Comparison of ENCODE assay signal across 3 fruit fly cellular contexts in the genomic region with DNA sequence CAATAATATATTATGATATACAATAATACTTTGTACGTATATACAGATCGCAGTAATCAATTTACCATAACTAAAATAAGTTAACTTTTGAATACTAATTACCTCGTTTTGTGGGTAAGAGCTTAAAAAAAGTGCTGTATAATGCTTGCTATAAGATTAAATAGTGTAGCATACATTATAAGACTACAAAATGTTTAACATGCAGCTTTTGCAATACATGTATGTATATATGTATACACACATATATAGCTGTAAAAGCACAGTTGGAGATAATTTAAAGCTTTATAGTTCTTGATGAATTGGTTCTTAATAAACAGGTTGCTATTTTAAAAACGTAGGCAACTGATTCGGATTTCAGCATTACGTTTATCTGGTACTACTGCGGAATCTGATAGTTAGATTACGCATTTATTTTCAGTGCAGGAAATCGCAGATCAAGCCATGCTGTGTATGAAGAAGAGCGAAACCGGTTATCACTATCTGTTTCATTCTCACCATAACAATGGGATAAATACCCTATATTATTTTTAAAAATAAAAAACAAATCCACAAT.
TF ChIP-seq lines count a peak whose summit lies in the region.

No protein-coding gene starts in this region.

TF ChIP-seq in whole organism, embryonic, 481 proteins besides CTCF, POLR2A, EP300 and RAD21 (continued from another document):
- TF ChIP-seq Med (GFP tag; lab: Kevin White, UChicago) (peak; percentile 85), CG1603 (tag; optimal IDR thresholded peaks at IDR 0.05; lab: Kevin White, UChicago) (peak; percentile 50), CG14014 (GFP tag; IDR thresholded peaks at IDR 0.05; lab: Robert Waterston, UW) (peak; percentile 9; the same call in 1 of the 2 replicates), PHDP (tag; optimal IDR thresholded peaks at IDR 0.05; lab: Kevin White, UChicago) (no peak), fd102C (GFP tag; optimal IDR thresholded peaks at IDR 0.05; lab: Kevin White, UChicago) (no peak), fd3F (GFP tag; optimal IDR thresholded peaks at IDR 0.05; lab: Kevin White, UChicago) (no peak), sd (tag; optimal IDR thresholded peaks at IDR 0.05; lab: Kevin White, UChicago) (no peak), Pdp1 (GFP tag; optimal IDR thresholded peaks at IDR 0.05; lab: Kevin White, UChicago) (peak in 1 of 2 experiments; percentile 2), CG4820 (GFP tag; optimal IDR thresholded peaks at IDR 0.05; lab: Kevin White, UChicago) (no peak), ci (GFP tag; IDR thresholded peaks at IDR 0.05; lab: Robert Waterston, UW) (peak; percentile 32; the same call in 1 of the 3 replicates), fd64A (GFP tag; optimal IDR thresholded peaks at IDR 0.05; lab: Kevin White, UChicago) (no peak), exex (tag; optimal IDR thresholded peaks at IDR 0.05; lab: Kevin White, UChicago) (peak; percentile 54), Drgx (GFP tag; IDR thresholded peaks at IDR 0.05; lab: Robert Waterston, UW) (peak; percentile 36; the same call in 1 of the 2 replicates), Dip3 (GFP tag; optimal IDR thresholded peaks at IDR 0.05; lab: Kevin White, UChicago) (no peak), CG32532 (GFP tag; IDR thresholded peaks at IDR 0.05; lab: Robert Waterston, UW) (peak; percentile 4), CG8290 (GFP tag; optimal IDR thresholded peaks at IDR 0.05; lab: Kevin White, UChicago) (no peak), CG8290 (tag; optimal IDR thresholded peaks at IDR 0.05; lab: Kevin White, UChicago) (peak in 1 of 2 experiments; percentile 77)

TF ChIP-seq in whole organism, prepupa, 60 proteins besides CTCF, POLR2A, EP300 and RAD21 (continued from another document):
- peak; percentile 22 for TF ChIP-seq achi (GFP tag; optimal IDR thresholded peaks at IDR 0.05; lab: Kevin White, UChicago)
- TF ChIP-seq CG4318 (GFP tag; optimal IDR thresholded peaks at IDR 0.05; lab: Kevin White, UChicago): no peak
- TF ChIP-seq Blimp-1 (GFP tag; optimal IDR thresholded peaks at IDR 0.05; lab: Kevin White, UChicago): no peak
- peak; percentile 28; the same call in 2 of the 3 replicates for TF ChIP-seq CG8119 (GFP tag; IDR thresholded peaks at IDR 0.05; lab: Robert Waterston, UW)
- peak; percentile 71 for TF ChIP-seq Met (GFP tag; optimal IDR thresholded peaks at IDR 0.05; lab: Kevin White, UChicago)
- TF ChIP-seq dsx (GFP tag; optimal IDR thresholded peaks at IDR 0.05; lab: Kevin White, UChicago; ENCODE audit: poor library complexity, severe bottlenecking): peak; percentile 43
- peak; percentile 50 for TF ChIP-seq net (GFP tag; optimal IDR thresholded peaks at IDR 0.05; lab: Kevin White, UChicago)
- TF ChIP-seq salr (GFP tag; optimal IDR thresholded peaks at IDR 0.05; lab: Kevin White, UChicago): peak in 1 of 2 experiments; percentile 2
- peak; percentile 80 for TF ChIP-seq Eip78C (GFP tag; lab: Kevin White, UChicago)
- TF ChIP-seq CG34406 (GFP tag; optimal IDR thresholded peaks at IDR 0.05; lab: Kevin White, UChicago): no peak
- peak; percentile 45; the same call in 1 of the 2 replicates for TF ChIP-seq CG11294 (GFP tag; IDR thresholded peaks at IDR 0.05; lab: Robert Waterston, UW)
- TF ChIP-seq Gug (GFP tag; IDR thresholded peaks at IDR 0.05; lab: Robert Waterston, UW): peak; percentile 25; the same call in 1 of the 2 replicates
- peak; percentile 76; the same call in 2 of the 3 replicates for TF ChIP-seq CG6163 (GFP tag; IDR thresholded peaks at IDR 0.05; lab: Robert Waterston, UW)
- TF ChIP-seq eg (GFP tag; IDR thresholded peaks at IDR 0.05; lab: Robert Waterston, UW): peak; percentile 70
- TF ChIP-seq Lpt (GFP tag; optimal IDR thresholded peaks at IDR 0.05; lab: Kevin White, UChicago): no peak
- TF ChIP-seq CG6276 (GFP tag; optimal IDR thresholded peaks at IDR 0.05; lab: Kevin White, UChicago): no peak
- no peak for TF ChIP-seq CG10631 (GFP tag; optimal IDR thresholded peaks at IDR 0.05; lab: Kevin White, UChicago)
- peak; percentile 23 for TF ChIP-seq OdsH (GFP tag; optimal IDR thresholded peaks at IDR 0.05; lab: Kevin White, UChicago)
- no peak for TF ChIP-seq CG8632 (GFP tag; optimal IDR thresholded peaks at IDR 0.05; lab: Kevin White, UChicago)
- peak; percentile 19 for TF ChIP-seq CG31627 (GFP tag; optimal IDR thresholded peaks at IDR 0.05; lab: Kevin White, UChicago)
- peak; percentile 39 for TF ChIP-seq CG9139 (GFP tag; optimal IDR thresholded peaks at IDR 0.05; lab: Kevin White, UChicago)
- peak; percentile 54 for TF ChIP-seq CG10669 (GFP tag; optimal IDR thresholded peaks at IDR 0.05; lab: Kevin White, UChicago)
- peak; percentile 60 for TF ChIP-seq CG1621 (tag; optimal IDR thresholded peaks at IDR 0.05; lab: Kevin White, UChicago)
- peak; percentile 9 for TF ChIP-seq Smox (GFP tag; optimal IDR thresholded peaks at IDR 0.05; lab: Kevin White, UChicago)
- TF ChIP-seq acj6 (GFP tag; optimal IDR thresholded peaks at IDR 0.05; lab: Kevin White, UChicago): peak; percentile 14
- TF ChIP-seq Hr39 (GFP tag; optimal IDR thresholded peaks at IDR 0.05; lab: Kevin White, UChicago): peak; percentile 39
- TF ChIP-seq svp (GFP tag; lab: Kevin White, UChicago): peak; percentile 77
- peak; percentile 57 for TF ChIP-seq Sox14 (GFP tag; optimal IDR thresholded peaks at IDR 0.05; lab: Kevin White, UChicago)
- TF ChIP-seq topi (GFP tag; optimal IDR thresholded peaks at IDR 0.05; lab: Kevin White, UChicago): peak; percentile 65
- TF ChIP-seq spab (GFP tag; optimal IDR thresholded peaks at IDR 0.05; lab: Kevin White, UChicago): no peak
- TF ChIP-seq fkh (GFP tag; optimal IDR thresholded peaks at IDR 0.05; lab: Kevin White, UChicago): no peak
- TF ChIP-seq CG3032 (tag; optimal IDR thresholded peaks at IDR 0.05; lab: Kevin White, UChicago): peak; percentile 11
- no peak for TF ChIP-seq vri (GFP tag; optimal IDR thresholded peaks at IDR 0.05; lab: Kevin White, UChicago)
- no peak for TF ChIP-seq CG6808 (GFP tag; optimal IDR thresholded peaks at IDR 0.05; lab: Kevin White, UChicago)
- peak; percentile 54 for TF ChIP-seq Eip75B (GFP tag; optimal IDR thresholded peaks at IDR 0.05; lab: Kevin White, UChicago)
- peak; percentile 65 for TF ChIP-seq CG15336 (GFP tag; IDR thresholded peaks at IDR 0.05; lab: Robert Waterston, UW)

TF ChIP-seq in whole organism, wandering third instar larva, 38 proteins besides CTCF, POLR2A, EP300 and RAD21 (continued from another document):
- TF ChIP-seq sv (GFP tag; optimal IDR thresholded peaks at IDR 0.05; lab: Kevin White, UChicago): no peak
- TF ChIP-seq Dfd (GFP tag; optimal IDR thresholded peaks at IDR 0.05; lab: Kevin White, UChicago): no peak
- no peak for TF ChIP-seq Abd-B (GFP tag; optimal IDR thresholded peaks at IDR 0.05; lab: Kevin White, UChicago)
- TF ChIP-seq Myc (optimal IDR thresholded peaks at IDR 0.05; lab: Kevin White, UChicago): no peak
- peak; percentile 26 for TF ChIP-seq OdsH (GFP tag; optimal IDR thresholded peaks at IDR 0.05; lab: Kevin White, UChicago)
- peak; percentile 30 for TF ChIP-seq HLH106 (tag; optimal IDR thresholded peaks at IDR 0.05; lab: Kevin White, UChicago)
- TF ChIP-seq lola (GFP tag; optimal IDR thresholded peaks at IDR 0.05; lab: Kevin White, UChicago): no peak
- TF ChIP-seq foxo (GFP tag; optimal IDR thresholded peaks at IDR 0.05; lab: Kevin White, UChicago): no peak
- TF ChIP-seq h (GFP tag; optimal IDR thresholded peaks at IDR 0.05; lab: Kevin White, UChicago): peak; percentile 62
- peak; percentile 17 for TF ChIP-seq woc (GFP tag; optimal IDR thresholded peaks at IDR 0.05; lab: Kevin White, UChicago)
- TF ChIP-seq br (GFP tag; optimal IDR thresholded peaks at IDR 0.05; lab: Kevin White, UChicago): peak; percentile 18
